Fruit fly (Drosophila melanogaster) S2 (cell line): ENCODE measurements around the gene Vha100-1.

Experiments used
- CG8478 ChIP-seq: fragments of >200 bp; optimal IDR thresholded peaks from 2 replicates; lab custom pipeline; 2018
- CTCF ChIP-seq, 2 experiments: fragments of >200 bp; optimal IDR thresholded peaks; 2 replicates each; lab custom pipeline; 2018

DNA sequence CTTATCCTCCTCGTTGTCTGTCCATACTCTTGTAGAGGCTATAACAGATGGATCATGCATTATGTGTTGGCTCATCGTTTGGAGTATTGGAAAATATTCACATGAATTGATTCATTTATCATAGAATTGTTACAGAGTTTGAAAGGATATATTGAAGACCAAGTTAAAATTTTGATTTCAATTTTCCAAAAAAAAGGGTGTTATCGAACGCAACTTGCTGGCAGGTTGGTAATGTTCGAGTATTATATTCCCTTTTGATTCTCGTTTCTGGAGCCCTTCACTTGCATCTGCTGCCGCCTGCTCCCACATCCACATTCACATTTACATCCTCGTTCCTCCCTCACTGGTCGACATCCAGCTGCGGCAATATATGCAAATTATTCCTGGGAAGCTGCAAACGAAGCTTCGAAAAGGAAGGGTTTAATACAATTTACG, 35.0 kb upstream of the Vha100-1 start:
- TF ChIP-seq CTCF (optimal IDR thresholded peaks at IDR 0.05; lab: Kevin White, UChicago), result no peak
- no peak for TF ChIP-seq CG8478 (lab: Kevin White, UChicago)
